Fruit fly (Drosophila melanogaster): ENCODE results near the gene Skadu.

The Skadu gene

dm6 chr2L:15504534-15504933 is 42.8 kb upstream of the Skadu start:
- no peak for TF ChIP-seq HLH3B (GFP tag; IDR thresholded peaks at IDR 0.05)
- no peak for TF ChIP-seq CG14014 (GFP tag; IDR thresholded peaks at IDR 0.05)
- peak; percentile 24; the same call in 1 of the 3 replicates for TF ChIP-seq Opbp (GFP tag; IDR thresholded peaks at IDR 0.05; ENCODE audit: partially characterized antibody)
- TF ChIP-seq HLH4C (GFP tag; IDR thresholded peaks at IDR 0.05; ENCODE audit: partially characterized antibody), result 0 out of 3 replicates have a peak, but pooled peaks have one; percentile 16
- TF ChIP-seq CG5245 (GFP tag; optimal IDR thresholded peaks at IDR 0.05), result no peak
- TF ChIP-seq NfI (GFP tag; optimal IDR thresholded peaks at IDR 0.05), result no peak
- TF ChIP-seq Hmx (GFP tag; optimal IDR thresholded peaks at IDR 0.05), result no peak
- no peak for TF ChIP-seq toy (GFP tag; IDR thresholded peaks at IDR 0.05)
- TF ChIP-seq CTCF (GFP tag; optimal IDR thresholded peaks at IDR 0.05), result peak; percentile 92
- peak; percentile 17; the same call in 1 of the 3 replicates for TF ChIP-seq CG16813 (GFP tag; IDR thresholded peaks at IDR 0.05; ENCODE audit: partially characterized antibody)
- TF ChIP-seq stwl (tag; optimal IDR thresholded peaks at IDR 0.05), result peak; percentile 57
- TF ChIP-seq gem (tag; optimal IDR thresholded peaks at IDR 0.05), result no peak
- no peak for TF ChIP-seq sob (GFP tag; IDR thresholded peaks at IDR 0.05)
- TF ChIP-seq CrebB (tag; optimal IDR thresholded peaks at IDR 0.05), result no peak
- TF ChIP-seq trh (GFP tag; optimal IDR thresholded peaks at IDR 0.05), result no peak
- TF ChIP-seq Bgb (GFP tag; IDR thresholded peaks at IDR 0.05; ENCODE audit: partially characterized antibody), result peak; percentile 68; the same call in 1 of the 2 replicates
- TF ChIP-seq CG6791 (GFP tag; IDR thresholded peaks at IDR 0.05; ENCODE audit: partially characterized antibody), result peak; percentile 36; the same call in 2 of the 3 replicates
- no peak for TF ChIP-seq slbo (GFP tag; IDR thresholded peaks at IDR 0.05)
- TF ChIP-seq cwo (GFP tag; optimal IDR thresholded peaks at IDR 0.05), result no peak
- no peak for TF ChIP-seq CG4854 (GFP tag; optimal IDR thresholded peaks at IDR 0.05)
- TF ChIP-seq CG17829 (tag; optimal IDR thresholded peaks at IDR 0.05), result no peak
- TF ChIP-seq E2f2 (GFP tag; IDR thresholded peaks at IDR 0.05), result peak; percentile 69
- no peak for TF ChIP-seq D (optimal IDR thresholded peaks at IDR 0.05)
- TF ChIP-seq D (GFP tag; optimal IDR thresholded peaks at IDR 0.05), result no peak
- peak; percentile 58 for TF ChIP-seq knrl (GFP tag; IDR thresholded peaks at IDR 0.05; ENCODE audit: partially characterized antibody)
- no peak for TF ChIP-seq CG4617 (GFP tag; optimal IDR thresholded peaks at IDR 0.05; ENCODE audit: borderline replicate concordance)
- TF ChIP-seq amos (GFP tag; IDR thresholded peaks at IDR 0.05; ENCODE audit: partially characterized antibody), result peak; percentile 63
- TF ChIP-seq CG42726 (GFP tag; IDR thresholded peaks at IDR 0.05; ENCODE audit: partially characterized antibody), result peak; percentile 11; the same call in 1 of the 2 replicates
- TF ChIP-seq CG1233 (GFP tag; optimal IDR thresholded peaks at IDR 0.05), result no peak
- TF ChIP-seq exex (tag; optimal IDR thresholded peaks at IDR 0.05), result no peak
- TF ChIP-seq Dp (GFP tag; optimal IDR thresholded peaks at IDR 0.05), result peak; percentile 45
- 0 out of 3 replicates have a peak, but pooled peaks have one; percentile 29 for TF ChIP-seq vnd (GFP tag; IDR thresholded peaks at IDR 0.05; ENCODE audit: partially characterized antibody)
- no peak for TF ChIP-seq ara (GFP tag; IDR thresholded peaks at IDR 0.05)

dm6 chr2L:15537402-15537801 is 9.9 kb upstream of the Skadu start:
- TF ChIP-seq MBD-R2 (GFP tag; IDR thresholded peaks at IDR 0.05) (no peak), prd (optimal IDR thresholded peaks at IDR 0.05) (no peak), prd (GFP tag; IDR thresholded peaks at IDR 0.05) (peak; percentile 39; the same call in 2 of the 3 replicates), zen (tag; optimal IDR thresholded peaks at IDR 0.05) (peak; percentile 61), sc (optimal IDR thresholded peaks at IDR 0.05) (no peak), sc (GFP tag; optimal IDR thresholded peaks at IDR 0.05) (no peak), CG13424 (tag; optimal IDR thresholded peaks at IDR 0.05) (no peak), Ets65A (GFP tag) (peak; percentile 66), CG4404 (GFP tag; IDR thresholded peaks at IDR 0.05) (0 out of 2 replicates have a peak, but pooled peaks have one; percentile 8)
